Fruit fly (Drosophila melanogaster): ENCODE results near the gene cad.
A peak's percentile ranks its signal among the peaks of the same experiment; 100 is the strongest.

cad gene

dm6 chr2L:20734687-20735088 lies 35.8 kb upstream of the cad start (continued):
- TF ChIP-seq vnd (GFP tag; IDR thresholded peaks at IDR 0.05; ENCODE audit: partially characterized antibody): peak; percentile 65
- TF ChIP-seq sens-2 (GFP tag; IDR thresholded peaks at IDR 0.05): no peak
- TF ChIP-seq Doc3 (GFP tag; IDR thresholded peaks at IDR 0.05; ENCODE audit: partially characterized antibody): peak; percentile 51; the same call in 2 of the 3 replicates
- TF ChIP-seq CG16779 (GFP tag; IDR thresholded peaks at IDR 0.05): no peak
- TF ChIP-seq Scr (GFP tag; IDR thresholded peaks at IDR 0.05; ENCODE audit: partially characterized antibody): peak; percentile 70
- TF ChIP-seq CG13894 (tag; optimal IDR thresholded peaks at IDR 0.05): no peak
- no peak for TF ChIP-seq ftz-f1 (GFP tag; optimal IDR thresholded peaks at IDR 0.05)
- no peak for TF ChIP-seq abd-A (tag; optimal IDR thresholded peaks at IDR 0.05)
- peak; percentile 56; the same call in 1 of the 2 replicates for TF ChIP-seq CG42726 (GFP tag; IDR thresholded peaks at IDR 0.05; ENCODE audit: partially characterized antibody)
- no peak for TF ChIP-seq Atf3 (GFP tag; optimal IDR thresholded peaks at IDR 0.05)
- TF ChIP-seq CG2116 (GFP tag; optimal IDR thresholded peaks at IDR 0.05): peak; percentile 63
- no peak for TF ChIP-seq fru (optimal IDR thresholded peaks at IDR 0.05)
- TF ChIP-seq salm (tag; optimal IDR thresholded peaks at IDR 0.05): no peak
- no peak for TF ChIP-seq C15 (GFP tag; IDR thresholded peaks at IDR 0.05)
- TF ChIP-seq dm (GFP tag; optimal IDR thresholded peaks at IDR 0.05): no peak
- TF ChIP-seq CG6175 (GFP tag; IDR thresholded peaks at IDR 0.05): no peak
- peak; percentile 67 for TF ChIP-seq Sry-δ (GFP tag; optimal IDR thresholded peaks at IDR 0.05)
- TF ChIP-seq inv (GFP tag; IDR thresholded peaks at IDR 0.05; ENCODE audit: partially characterized antibody): peak; percentile 43
- TF ChIP-seq CG1603 (tag; optimal IDR thresholded peaks at IDR 0.05): peak; percentile 6
- no peak for TF ChIP-seq CG6689 (GFP tag; IDR thresholded peaks at IDR 0.05)
- TF ChIP-seq Dp (GFP tag; optimal IDR thresholded peaks at IDR 0.05): peak; percentile 52
- 0 out of 3 replicates have a peak, but pooled peaks have one; percentile 53 for TF ChIP-seq zen2 (GFP tag; IDR thresholded peaks at IDR 0.05; ENCODE audit: partially characterized antibody)
- peak; percentile 42; the same call in 1 of the 2 replicates for TF ChIP-seq CG2129 (GFP tag; IDR thresholded peaks at IDR 0.05; ENCODE audit: partially characterized antibody)
- no peak for TF ChIP-seq Elba2 (GFP tag; optimal IDR thresholded peaks at IDR 0.05)
- TF ChIP-seq sens (GFP tag): peak; percentile 61
- TF ChIP-seq amos (GFP tag; IDR thresholded peaks at IDR 0.05; ENCODE audit: partially characterized antibody): peak; percentile 58
- peak; percentile 66 for TF ChIP-seq Bgb (GFP tag; IDR thresholded peaks at IDR 0.05; ENCODE audit: partially characterized antibody)
- TF ChIP-seq Lhr (GFP tag; optimal IDR thresholded peaks at IDR 0.05): no peak
- no peak for TF ChIP-seq otp (GFP tag; IDR thresholded peaks at IDR 0.05)
- no peak for TF ChIP-seq CG6854 (GFP tag; optimal IDR thresholded peaks at IDR 0.05)
- TF ChIP-seq CG13287 (GFP tag; IDR thresholded peaks at IDR 0.05; ENCODE audit: partially characterized antibody): peak; percentile 67
- peak; percentile 79 for TF ChIP-seq Dll (GFP tag; IDR thresholded peaks at IDR 0.05; ENCODE audit: partially characterized antibody)
- TF ChIP-seq CG30403 (GFP tag; optimal IDR thresholded peaks at IDR 0.05): no peak
- TF ChIP-seq cad (GFP tag; optimal IDR thresholded peaks at IDR 0.05): no peak
- TF ChIP-seq knrl (GFP tag; IDR thresholded peaks at IDR 0.05; ENCODE audit: partially characterized antibody): peak; percentile 37; the same call in 2 of the 3 replicates
- peak; percentile 50 for TF ChIP-seq MESR4 (GFP tag; optimal IDR thresholded peaks at IDR 0.05)
- TF ChIP-seq Dref (GFP tag; IDR thresholded peaks at IDR 0.05): peak; percentile 80
- TF ChIP-seq mam (GFP tag; optimal IDR thresholded peaks at IDR 0.05): no peak
- TF ChIP-seq CG4617 (GFP tag; optimal IDR thresholded peaks at IDR 0.05; ENCODE audit: borderline replicate concordance): peak; percentile 52
- no peak for TF ChIP-seq CG17802 (tag; optimal IDR thresholded peaks at IDR 0.05)
- TF ChIP-seq CG8944 (GFP tag; optimal IDR thresholded peaks at IDR 0.05): no peak
- TF ChIP-seq az2 (GFP tag; optimal IDR thresholded peaks at IDR 0.05): no peak

Data from whole organism, embryonic.